Fruit fly (Drosophila melanogaster) whole organism, wandering third instar larva: ENCODE measurements around the gene GIIIspla2.

Source experiments
- Hnf4 ChIP-seq: fragments of 200-800 bp; sonication (Bioruptor generic); optimal IDR thresholded peaks from 2 replicates; lab custom pipeline; 2016; ENCODE audit warnings: missing biosample characterization, mild to moderate bottlenecking, missing genetic modification characterization
- Hr78 ChIP-seq: fragments of >200 bp; optimal IDR thresholded peaks from 2 replicates; lab custom pipeline; 2017; ENCODE audit warnings: missing biosample characterization, missing genetic modification characterization
- Hr83 ChIP-seq: fragments of 200-300 bp; sonication (Bioruptor generic); optimal IDR thresholded peaks from 2 replicates; lab custom pipeline; 2016; ENCODE audit warnings: missing biosample characterization, mild to moderate bottlenecking, missing genetic modification characterization, moderate library complexity; ENCODE audit not compliant: poor library complexity, severe bottlenecking
- Jra ChIP-seq: sonication (Bioruptor generic); optimal IDR thresholded peaks from 2 replicates; lab custom pipeline; 2016; ENCODE audit warnings: missing biosample characterization, missing genetic modification characterization
- br ChIP-seq: fragments of 200-800 bp; sonication (Bioruptor generic); optimal IDR thresholded peaks from 2 replicates; lab custom pipeline; 2016; ENCODE audit warnings: missing biosample characterization, missing genetic modification characterization
- sage ChIP-seq: fragments of 200-800 bp; sonication (Bioruptor generic); optimal IDR thresholded peaks from 2 replicates; lab custom pipeline; 2016; ENCODE audit warnings: missing biosample characterization, mild to moderate bottlenecking, missing genetic modification characterization
- usp ChIP-seq: fragments of >200 bp; optimal IDR thresholded peaks from 2 replicates; lab custom pipeline; 2017; ENCODE audit warnings: missing biosample characterization, missing genetic modification characterization
- woc ChIP-seq: sonication (Bioruptor generic); optimal IDR thresholded peaks from 2 replicates; lab custom pipeline; 2016; ENCODE audit warnings: missing biosample characterization, mild to moderate bottlenecking, missing genetic modification characterization

- TF ChIP-seq br (GFP tag; lab: Kevin White, UChicago) (no peak), Hr78 (GFP tag; lab: Kevin White, UChicago) (no peak), sage (GFP tag; lab: Kevin White, UChicago) (no peak), woc (GFP tag; lab: Kevin White, UChicago) (no peak), Hnf4 (no peak), Jra (GFP tag; lab: Kevin White, UChicago) (no peak), usp (no peak), Hr83 (GFP tag; lab: Kevin White, UChicago) (no peak)
Observed at dm6 chrX:8179858-8180257, 22.4 kb downstream of the GIIIspla2 start.
